Fruit fly (Drosophila melanogaster) whole organism, embryonic: ENCODE results near the gene Src64B.

Source experiments
- ATbp ChIP-seq: fragments of 200-800 bp; sonication (Bioruptor generic); optimal IDR thresholded peaks from 2 replicates; lab custom pipeline; 2017; ENCODE audit warnings: missing biosample characterization, mild to moderate bottlenecking, missing genetic modification characterization, missing genetic modification reagents
- BEAF-32 ChIP-seq: fragments of 200-800 bp; sonication (Bioruptor generic); optimal IDR thresholded peaks from 3 replicates; lab custom pipeline; 2017; ENCODE audit warnings: missing biosample characterization, missing genetic modification characterization, mild to moderate bottlenecking, moderate library complexity, missing genetic modification reagents
- CG10366 ChIP-seq: fragments of 200-800 bp; sonication (Bioruptor generic); IDR thresholded peaks from 2 replicates; pipeline ENCODE4 v1.3.6; 2022; ENCODE audit warnings: missing biosample characterization, missing genetic modification characterization
- CG13775 ChIP-seq: fragments of 200-800 bp; sonication (Bioruptor generic); optimal IDR thresholded peaks from 3 replicates; lab custom pipeline; 2017; ENCODE audit warnings: missing biosample characterization, mild to moderate bottlenecking, missing genetic modification characterization
- CG14441 ChIP-seq: fragments of 200-800 bp; sonication (Bioruptor generic); IDR thresholded peaks from 2 replicates; pipeline ENCODE4 v1.3.6; 2022; ENCODE audit warnings: missing biosample characterization, missing genetic modification characterization
- CG15514 ChIP-seq: fragments of 200-800 bp; sonication (Bioruptor generic); optimal IDR thresholded peaks from 3 replicates; lab custom pipeline; 2017; ENCODE audit warnings: missing biosample characterization, missing genetic modification characterization, mild to moderate bottlenecking, moderate library complexity, missing genetic modification reagents
- CG1602 ChIP-seq: fragments of 200-800 bp; sonication (Bioruptor generic); optimal IDR thresholded peaks from 3 replicates; lab custom pipeline; 2016; ENCODE audit warnings: missing biosample characterization, missing genetic modification characterization
- CG17359 ChIP-seq: fragments of 200-800 bp; sonication (Bioruptor generic); optimal IDR thresholded peaks from 3 replicates; lab custom pipeline; 2018; ENCODE audit warnings: missing biosample characterization, mild to moderate bottlenecking, missing genetic modification characterization, moderate library complexity
- CG17361 ChIP-seq: fragments of 200-800 bp; sonication (Bioruptor generic); IDR thresholded peaks from 3 replicates; pipeline ENCODE4 v1.3.6; 2022; ENCODE audit warnings: missing biosample characterization, missing genetic modification characterization
- CG2116 ChIP-seq: fragments of 200-800 bp; sonication (Bioruptor generic); optimal IDR thresholded peaks from 3 replicates; lab custom pipeline; 2018; ENCODE audit warnings: missing biosample characterization, mild to moderate bottlenecking, missing genetic modification characterization
- CG2678 ChIP-seq: fragments of 200-800 bp; sonication (Bioruptor generic); optimal IDR thresholded peaks from 3 replicates; lab custom pipeline; 2019; ENCODE audit warnings: missing biosample characterization, mild to moderate bottlenecking, missing genetic modification characterization, moderate library complexity
- CG2712 ChIP-seq: fragments of 200-800 bp; optimal IDR thresholded peaks from 3 replicates; lab custom pipeline; 2019; ENCODE audit warnings: missing biosample characterization, mild to moderate bottlenecking, missing genetic modification characterization, moderate library complexity
- CG4424 ChIP-seq: fragments of 200-800 bp; sonication (Bioruptor generic); optimal IDR thresholded peaks from 3 replicates; lab custom pipeline; 2016; ENCODE audit warnings: missing biosample characterization, missing genetic modification characterization
- CG6689 ChIP-seq: fragments of 200-800 bp; sonication (Bioruptor generic); IDR thresholded peaks from 2 replicates; pipeline ENCODE4 v1.3.6; 2022; ENCODE audit warnings: missing biosample characterization, missing genetic modification characterization
- CG8281 ChIP-seq: fragments of 200-800 bp; sonication (Bioruptor generic); optimal IDR thresholded peaks from 2 replicates; lab custom pipeline; 2018; ENCODE audit warnings: missing biosample characterization, mild to moderate bottlenecking, missing genetic modification characterization, moderate library complexity
- CG9437 ChIP-seq: fragments of 200-800 bp; sonication (Bioruptor generic); optimal IDR thresholded peaks from 2 replicates; lab custom pipeline; 2018; ENCODE audit warnings: missing biosample characterization, mild to moderate bottlenecking, missing genetic modification characterization
- D19B ChIP-seq: fragments of 200-800 bp; sonication (Bioruptor generic); optimal IDR thresholded peaks from 2 replicates; lab custom pipeline; 2017; ENCODE audit warnings: missing biosample characterization, mild to moderate bottlenecking, missing genetic modification characterization
- Dfd ChIP-seq, 2 experiments: fragments of >200 bp; optimal IDR thresholded peaks; 2 replicates each; lab custom pipeline; 2017; ENCODE audit warnings: missing biosample characterization in 2 of 2, missing genetic modification characterization in 2 of 2
- Doc2 ChIP-seq: fragments of 200-800 bp; sonication (Bioruptor generic); IDR thresholded peaks from 2 replicates; pipeline ENCODE4 v1.3.6; 2022; ENCODE audit warnings: missing biosample characterization, missing genetic modification characterization
- HLH4C ChIP-seq: fragments of 200-800 bp; sonication (Bioruptor generic); IDR thresholded peaks from 3 replicates; pipeline ENCODE4 v1.3.6; 2022; ENCODE audit warnings: missing biosample characterization, missing genetic modification characterization; ENCODE audit not compliant: partially characterized antibody
- Hmr ChIP-seq: fragments of 200-800 bp; sonication (Bioruptor generic); optimal IDR thresholded peaks from 3 replicates; lab custom pipeline; 2017; ENCODE audit warnings: mild to moderate bottlenecking, missing biosample characterization, missing genetic modification reagents, missing genetic modification characterization
- Med ChIP-seq: fragments of 200-800 bp; sonication (Bioruptor generic); peaks from one replicate; lab custom pipeline; 2016; ENCODE audit warnings: missing biosample characterization, missing genetic modification characterization, mild to moderate bottlenecking, inconsistent platforms, moderate library complexity
- Mrtf ChIP-seq: fragments of 200-800 bp; sonication (Bioruptor generic); IDR thresholded peaks from 3 replicates; pipeline ENCODE4 v1.3.6; 2022; ENCODE audit warnings: missing biosample characterization, missing genetic modification characterization
- PHDP ChIP-seq: fragments of 200-800 bp; sonication (Bioruptor generic); optimal IDR thresholded peaks from 3 replicates; lab custom pipeline; 2018; ENCODE audit warnings: missing biosample characterization, mild to moderate bottlenecking, missing genetic modification characterization, moderate library complexity
- Side ChIP-seq: fragments of 200-800 bp; sonication (Bioruptor generic); optimal IDR thresholded peaks from 2 replicates; lab custom pipeline; 2016; ENCODE audit warnings: missing biosample characterization, missing genetic modification characterization
- Spps ChIP-seq: fragments of 200-800 bp; sonication (Bioruptor generic); optimal IDR thresholded peaks from 2 replicates; lab custom pipeline; 2018; ENCODE audit warnings: missing biosample characterization, mild to moderate bottlenecking, missing genetic modification characterization
- Sry-δ ChIP-seq: fragments of 200-800 bp; sonication (Bioruptor generic); optimal IDR thresholded peaks from 2 replicates; lab custom pipeline; 2016; ENCODE audit warnings: missing biosample characterization, missing genetic modification characterization
- TFAM ChIP-seq: fragments of 200-800 bp; sonication (Bioruptor generic); optimal IDR thresholded peaks from 2 replicates; lab custom pipeline; 2017; ENCODE audit warnings: missing biosample characterization, missing genetic modification characterization, inconsistent platforms
- al ChIP-seq: fragments of 200-800 bp; sonication (Bioruptor generic); IDR thresholded peaks from 2 replicates; pipeline ENCODE4 v1.3.6; 2022; ENCODE audit warnings: missing biosample characterization, missing genetic modification characterization
- aop ChIP-seq: fragments of 200-800 bp; sonication (Bioruptor generic); IDR thresholded peaks from 2 replicates; pipeline ENCODE4 v1.3.6; 2022; ENCODE audit warnings: missing biosample characterization, missing genetic modification characterization
- ara ChIP-seq: fragments of 200-800 bp; sonication (Bioruptor generic); IDR thresholded peaks from 2 replicates; pipeline ENCODE4 v1.3.6; 2022; ENCODE audit warnings: missing biosample characterization, missing genetic modification characterization
- chm ChIP-seq: fragments of 200-800 bp; sonication (Bioruptor generic); IDR thresholded peaks from 2 replicates; pipeline ENCODE4 v1.3.6; 2022; ENCODE audit warnings: missing biosample characterization, missing genetic modification characterization
- ci ChIP-seq: fragments of 200-800 bp; sonication (Bioruptor generic); IDR thresholded peaks from 3 replicates; pipeline ENCODE4 v1.3.6; 2022; ENCODE audit warnings: missing biosample characterization, missing genetic modification characterization
- crol ChIP-seq: fragments of 200-800 bp; sonication (Bioruptor generic); IDR thresholded peaks from 2 replicates; pipeline ENCODE4 v1.3.6; 2022; ENCODE audit warnings: missing biosample characterization, missing genetic modification characterization
- cwo ChIP-seq: fragments of 200-800 bp; sonication (Bioruptor generic); optimal IDR thresholded peaks from 3 replicates; lab custom pipeline; 2017; ENCODE audit warnings: missing biosample characterization, missing genetic modification characterization, mild to moderate bottlenecking, moderate library complexity, missing genetic modification reagents
- dmrt11E ChIP-seq: fragments of 200-800 bp; sonication (Bioruptor generic); optimal IDR thresholded peaks from 3 replicates; lab custom pipeline; 2018; ENCODE audit warnings: missing biosample characterization, mild to moderate bottlenecking, missing genetic modification characterization, moderate library complexity
- dpn ChIP-seq, 2 experiments: fragments of 200-800 bp; sonication (Bioruptor generic); optimal IDR thresholded peaks; 3 replicates each; lab custom pipeline; 2016; ENCODE audit warnings: missing biosample characterization in 2 of 2, missing genetic modification characterization in 2 of 2
- esg ChIP-seq: fragments of 200-800 bp; sonication (Bioruptor generic); conservative IDR thresholded peaks from 2 replicates; pipeline ENCODE4 v1.3.6; 2022; ENCODE audit warnings: missing biosample characterization, missing genetic modification characterization
- fd102C ChIP-seq: fragments of 200-800 bp; sonication (Bioruptor generic); optimal IDR thresholded peaks from 2 replicates; lab custom pipeline; 2018; ENCODE audit warnings: missing biosample characterization, mild to moderate bottlenecking, missing genetic modification characterization, moderate library complexity
- gem ChIP-seq: fragments of 200-800 bp; sonication (Bioruptor generic); optimal IDR thresholded peaks from 2 replicates; lab custom pipeline; 2019; ENCODE audit warnings: missing biosample characterization, mild to moderate bottlenecking, missing genetic modification characterization, moderate library complexity
- hb ChIP-seq: fragments of 200-800 bp; sonication (Bioruptor generic); IDR thresholded peaks from 3 replicates; pipeline ENCODE4 v1.3.6; 2022; ENCODE audit warnings: missing biosample characterization, missing genetic modification characterization; ENCODE audit not compliant: partially characterized antibody
- kay ChIP-seq: fragments of 200-800 bp; sonication (Bioruptor generic); optimal IDR thresholded peaks from 2 replicates; lab custom pipeline; 2016; ENCODE audit warnings: missing biosample characterization, missing genetic modification characterization
- pzg ChIP-seq: fragments of 200-800 bp; sonication (Bioruptor generic); optimal IDR thresholded peaks from 3 replicates; lab custom pipeline; 2018; ENCODE audit warnings: missing biosample characterization, mild to moderate bottlenecking, missing genetic modification characterization, moderate library complexity
- row ChIP-seq: fragments of 200-800 bp; sonication (Bioruptor generic); IDR thresholded peaks from 3 replicates; pipeline ENCODE4 v1.3.6; 2022; ENCODE audit warnings: missing biosample characterization, missing genetic modification characterization
- tap ChIP-seq: fragments of 200-800 bp; optimal IDR thresholded peaks from 3 replicates; lab custom pipeline; 2019; ENCODE audit warnings: missing biosample characterization, mild to moderate bottlenecking, missing genetic modification characterization, moderate library complexity
- twi ChIP-seq: fragments of 200-800 bp; optimal IDR thresholded peaks from 2 replicates; lab custom pipeline; 2019; ENCODE audit warnings: missing biosample characterization, mild to moderate bottlenecking, missing genetic modification characterization, moderate library complexity

Gene Src64B

DNA sequence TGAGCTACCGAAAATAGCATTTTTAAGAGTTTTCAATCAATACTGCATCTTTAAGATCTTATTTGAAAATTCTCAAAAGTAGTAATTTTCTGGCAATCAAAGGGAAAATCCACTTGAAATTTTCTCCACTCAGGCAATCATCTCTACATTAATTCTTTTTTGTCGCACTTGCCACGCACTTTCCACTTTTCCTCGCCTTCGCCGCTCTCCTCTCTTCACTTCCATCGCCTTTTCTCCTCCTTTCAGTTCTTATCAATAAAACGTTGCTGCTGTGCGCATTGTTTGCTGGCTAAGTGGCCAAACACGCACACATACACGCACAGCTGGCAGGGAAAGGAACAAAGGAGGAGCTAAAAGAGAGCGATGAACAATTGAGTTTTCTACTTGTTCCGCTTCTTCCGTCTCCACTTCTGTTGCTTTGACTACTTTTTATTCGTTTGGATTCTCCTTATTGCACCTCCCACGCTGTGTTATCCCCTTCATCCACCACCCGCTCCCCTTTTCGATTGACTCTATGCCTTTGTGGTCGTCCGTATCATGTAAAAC lies 2.9 kb downstream of the Src64B start (continued):
- TF ChIP-seq crol (GFP tag; lab: Robert Waterston, UW) (peak; percentile 65), HLH4C (GFP tag; lab: Robert Waterston, UW) (0 out of 3 replicates have a peak, but pooled peaks have one; percentile 17), CG1602 (GFP tag; lab: Kevin White, UChicago) (no peak), Side (GFP tag; lab: Kevin White, UChicago) (no peak)

DNA sequence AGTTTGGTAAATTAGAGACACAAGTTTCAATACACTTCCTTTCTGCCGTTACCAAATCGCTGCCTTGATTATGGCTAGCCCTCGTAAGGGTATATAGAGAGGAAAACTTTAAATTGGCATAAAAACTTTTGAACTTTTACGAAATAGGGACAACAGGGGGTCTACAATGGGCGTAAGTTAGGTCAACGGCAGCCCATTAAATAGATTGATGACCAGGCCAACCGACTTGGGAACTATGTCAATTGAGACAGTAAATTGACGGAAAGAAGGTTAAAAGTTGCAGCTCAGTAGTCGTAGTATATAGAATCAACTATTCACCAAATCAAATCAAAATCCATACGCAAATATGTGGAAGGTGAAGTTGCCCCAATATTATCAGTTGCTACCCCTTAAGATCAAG lies 5.1 kb downstream of the Src64B start, which contains the start of gene CG32246:
CG32246 (plus strand) TSS at position 301 of the 400 bp plus-strand sequence.
- TF ChIP-seq ara (GFP tag; lab: Robert Waterston, UW) (no peak), cwo (GFP tag; lab: Kevin White, UChicago) (no peak), PHDP (tag; lab: Kevin White, UChicago) (no peak), Dfd (GFP tag; optimal IDR thresholded peaks at IDR 0.05; lab: Kevin White, UChicago) (no peak), ATbp (no peak), chm (no peak), kay (no peak), Sry-δ (GFP tag; lab: Kevin White, UChicago) (no peak), dmrt11E (no peak), pzg (GFP tag; lab: Kevin White, UChicago) (no peak), CG15514 (GFP tag; lab: Kevin White, UChicago) (no peak), TFAM (GFP tag; lab: Kevin White, UChicago) (no peak), aop (GFP tag; lab: Robert Waterston, UW) (no peak), D19B (no peak), Hmr (GFP tag; lab: Kevin White, UChicago) (no peak), CG6689 (no peak), twi (no peak), CG2116 (no peak), BEAF-32 (GFP tag; lab: Kevin White, UChicago) (no peak)

- TF ChIP-seq esg (GFP tag; lab: Robert Waterston, UW), result no peak
- TF ChIP-seq gem (tag; lab: Kevin White, UChicago), result peak; percentile 15
- peak; percentile 90 for TF ChIP-seq crol (GFP tag; lab: Robert Waterston, UW)
- TF ChIP-seq Mrtf (GFP tag; lab: Robert Waterston, UW), result 0 out of 3 replicates have a peak, but pooled peaks have one; percentile 14
- no peak for TF ChIP-seq Doc2 (GFP tag; lab: Robert Waterston, UW)
- no peak for TF ChIP-seq CG4424
- no peak for TF ChIP-seq fd102C (GFP tag; lab: Kevin White, UChicago)
- peak; percentile 19; the same call in 1 of the 3 replicates for TF ChIP-seq row (GFP tag; lab: Robert Waterston, UW)
- TF ChIP-seq dpn (GFP tag; optimal IDR thresholded peaks at IDR 0.05; lab: Kevin White, UChicago), result no peak
- no peak for TF ChIP-seq cwo (GFP tag; lab: Kevin White, UChicago)
- TF ChIP-seq al (GFP tag; lab: Robert Waterston, UW), result no peak
- TF ChIP-seq Med (GFP tag; lab: Kevin White, UChicago), result peak; percentile 45
- TF ChIP-seq CG2116, result no peak
- TF ChIP-seq CG2678, result peak; percentile 8
- TF ChIP-seq CG8281 (tag; lab: Kevin White, UChicago), result no peak
- TF ChIP-seq CG2712 (tag; lab: Kevin White, UChicago), result no peak
- TF ChIP-seq CG17361 (GFP tag; lab: Robert Waterston, UW), result no peak
- TF ChIP-seq CG17359, result peak; percentile 5
- no peak for TF ChIP-seq tap (tag; lab: Kevin White, UChicago)
- TF ChIP-seq hb, result peak; percentile 43; the same call in 1 of the 3 replicates
- no peak for TF ChIP-seq Spps (tag; lab: Kevin White, UChicago)
- TF ChIP-seq ci (GFP tag; lab: Robert Waterston, UW), result 0 out of 3 replicates have a peak, but pooled peaks have one; percentile 15
- TF ChIP-seq CG9437 (GFP tag; lab: Kevin White, UChicago), result no peak
- TF ChIP-seq CG13775, result no peak
- no peak for TF ChIP-seq CG10366 (GFP tag; lab: Robert Waterston, UW)
- TF ChIP-seq CG14441 (GFP tag; lab: Robert Waterston, UW), result 0 out of 2 replicates have a peak, but pooled peaks have one; percentile 23
Measured at dm6 chr3L:4619497-4620211, 6.3 kb downstream of the Src64B start.
